Worm (Caenorhabditis elegans) whole organism, L2 larva: ENCODE data around the gene T25D1.1.

ENCODE experiments used
- F13H6.1 ChIP-seq: sonication (generic microtip); optimal IDR thresholded peaks from 2 replicates; lab custom pipeline; 2016; ENCODE audit warnings: missing genetic modification characterization, missing compliant biosample characterization
- ama-1 ChIP-seq: fragments of 150-350 bp; optimal IDR thresholded peaks from 2 replicates; lab custom pipeline; 2018; ENCODE audit warnings: inconsistent platforms
- elt-1 ChIP-seq: fragments of 150-350 bp; optimal IDR thresholded peaks from 2 replicates; lab custom pipeline; 2014; ENCODE audit warnings: missing biosample characterization, missing genetic modification characterization
- lin-11 ChIP-seq: fragments of 150-350 bp; sonication (generic microtip); optimal IDR thresholded peaks from 2 replicates; lab custom pipeline; 2014; ENCODE audit warnings: missing biosample characterization, missing genetic modification characterization, inconsistent platforms, mixed read lengths
- lsy-2 ChIP-seq, 2 experiments: fragments of 150-350 bp in 1 of 2; sonication (generic microtip) in 1 of 2; optimal IDR thresholded peaks; 2 replicates each; lab custom pipeline; 2014 to 2017; ENCODE audit warnings: missing biosample characterization in 2 of 2, missing genetic modification characterization in 2 of 2
- mdl-1 ChIP-seq, 2 experiments: fragments of 150-350 bp in 1 of 2; sonication (generic microtip) in 1 of 2; optimal IDR thresholded peaks; 2 replicates each; lab custom pipeline; 2017; ENCODE audit warnings: missing biosample characterization in 2 of 2, missing genetic modification characterization in 2 of 2
- nhr-10 ChIP-seq: sonication (generic microtip); optimal IDR thresholded peaks from 2 replicates; lab custom pipeline; 2017; ENCODE audit warnings: missing biosample characterization, missing genetic modification characterization
- nhr-12 ChIP-seq: fragments of 150-350 bp; optimal IDR thresholded peaks from 2 replicates; lab custom pipeline; 2014; ENCODE audit warnings: missing biosample characterization, missing genetic modification characterization
- nhr-237 ChIP-seq: fragments of 150-350 bp; optimal IDR thresholded peaks from 2 replicates; lab custom pipeline; 2014; ENCODE audit warnings: missing biosample characterization, missing genetic modification characterization
- snpc-4 ChIP-seq: fragments of 150-350 bp; optimal IDR thresholded peaks from 2 replicates; lab custom pipeline; 2014; ENCODE audit warnings: missing biosample characterization, missing genetic modification characterization
- zag-1 ChIP-seq: fragments of 150-350 bp; optimal IDR thresholded peaks from 2 replicates; lab custom pipeline; 2014; ENCODE audit warnings: missing biosample characterization, missing genetic modification characterization
- ztf-11 ChIP-seq: sonication (generic microtip); optimal IDR thresholded peaks from 2 replicates; lab custom pipeline; 2017; ENCODE audit warnings: missing biosample characterization, missing genetic modification characterization

- TF ChIP-seq ama-1 (lab: Kevin White, UChicago) (no peak), elt-1 (no peak), ztf-11 (tag; lab: Kevin White, UChicago) (no peak), lsy-2 (tag; optimal IDR thresholded peaks at IDR 0.05; lab: Kevin White, UChicago) (no peak), snpc-4 (tag; lab: Kevin White, UChicago) (no peak), nhr-12 (tag; lab: Kevin White, UChicago) (no peak), mdl-1 (tag; optimal IDR thresholded peaks at IDR 0.05; lab: Kevin White, UChicago) (no peak), F13H6.1 (tag; lab: Kevin White, UChicago) (no peak), nhr-237 (tag; lab: Kevin White, UChicago) (no peak), zag-1 (no peak), lin-11 (tag; lab: Kevin White, UChicago) (no peak), nhr-10 (no peak)
Observed at ce11 chrX:16470758-16471157, 48.9 kb upstream of the T25D1.1 start, which contains the start of gene F38E9.1.
